Worm (Caenorhabditis elegans): ENCODE results near the gene tag-18.
A peak's percentile ranks its signal among the peaks of the same experiment; 100 is the strongest.

tag-18 gene

DNA sequence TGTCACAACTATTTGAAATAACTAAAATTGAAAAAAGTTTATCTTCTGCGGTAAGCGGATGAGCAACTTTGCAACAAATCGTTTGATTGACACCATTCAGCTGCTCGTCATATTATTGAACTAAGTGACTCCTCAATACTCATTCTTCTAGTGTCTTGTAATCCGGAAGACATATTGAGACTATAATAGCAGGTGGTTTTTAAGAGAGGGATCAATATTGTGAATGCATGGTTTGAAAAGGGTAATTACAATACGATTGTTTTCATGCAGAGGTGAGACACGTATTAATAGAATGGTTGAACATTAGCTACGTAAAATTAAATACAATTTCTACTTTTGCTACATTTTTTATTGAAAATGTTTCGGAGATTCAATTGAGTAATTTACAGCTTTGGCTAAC, 9.4 kb upstream of the tag-18 start:
- TF ChIP-seq unc-39 (tag; optimal IDR thresholded peaks at IDR 0.05) (no peak), nhr-76 (tag; optimal IDR thresholded peaks at IDR 0.05) (no peak), nhr-77 (tag; optimal IDR thresholded peaks at IDR 0.05) (no peak), elt-3 (tag; optimal IDR thresholded peaks at IDR 0.05) (no peak), nhr-23 (tag; optimal IDR thresholded peaks at IDR 0.05) (no peak), ceh-16 (tag; optimal IDR thresholded peaks at IDR 0.05) (no peak), ama-1 (optimal IDR thresholded peaks at IDR 0.05) (no peak), lin-15B (tag; optimal IDR thresholded peaks at IDR 0.05) (no peak), nhr-237 (tag; optimal IDR thresholded peaks at IDR 0.05) (no peak), skn-1 (tag; optimal IDR thresholded peaks at IDR 0.05) (no peak), fkh-10 (GFP tag; optimal IDR thresholded peaks at IDR 0.05) (no peak), pha-4 (tag; optimal IDR thresholded peaks at IDR 0.05) (no peak), fos-1 (tag; optimal IDR thresholded peaks at IDR 0.05) (no peak), jun-1 (tag; optimal IDR thresholded peaks at IDR 0.05) (no peak), nhr-43 (tag; optimal IDR thresholded peaks at IDR 0.05; ENCODE audit: poor library complexity, severe bottlenecking) (no peak), nhr-11 (tag; optimal IDR thresholded peaks at IDR 0.05) (no peak), elt-1 (tag; optimal IDR thresholded peaks at IDR 0.05) (no peak), elt-2 (tag; optimal IDR thresholded peaks at IDR 0.05) (no peak), pqm-1 (tag; optimal IDR thresholded peaks at IDR 0.05) (no peak)

DNA sequence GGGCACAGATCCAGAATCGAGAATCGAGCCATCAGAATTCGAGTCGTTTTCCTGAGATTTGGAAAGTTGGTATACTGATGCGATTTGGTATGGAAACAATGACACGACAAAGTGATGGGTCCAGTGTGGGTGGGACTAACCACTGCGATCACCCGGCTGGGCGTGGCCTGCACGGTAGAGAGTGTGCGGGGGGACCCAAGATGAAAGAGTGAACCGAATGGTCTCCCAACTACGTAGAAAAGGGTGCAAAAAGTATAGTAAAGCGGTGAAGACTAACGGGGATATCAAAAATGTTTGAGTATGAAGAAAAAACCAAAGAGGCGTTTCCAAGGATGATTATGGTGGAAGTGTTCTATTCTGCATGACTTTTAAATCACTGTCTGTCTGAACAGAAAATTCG, 8.4 kb upstream of the tag-18 start, which contains the start of gene fkh-2:
fkh-2 (minus strand) TSS at position 101 of the 400 bp plus-strand sequence.
- TF ChIP-seq pqm-1 (tag; optimal IDR thresholded peaks at IDR 0.05) (no peak), elt-2 (tag; optimal IDR thresholded peaks at IDR 0.05) (no peak), fkh-10 (GFP tag; optimal IDR thresholded peaks at IDR 0.05) (no peak), daf-12 (tag; optimal IDR thresholded peaks at IDR 0.05) (no peak), nhr-43 (tag; optimal IDR thresholded peaks at IDR 0.05; ENCODE audit: poor library complexity, severe bottlenecking) (no peak), nfya-1 (tag; optimal IDR thresholded peaks at IDR 0.05; ENCODE audit: insufficient read depth) (no peak), egl-27 (tag; optimal IDR thresholded peaks at IDR 0.05) (no peak), sea-2 (GFP tag; optimal IDR thresholded peaks at IDR 0.05) (no peak), nhr-25 (tag; optimal IDR thresholded peaks at IDR 0.05) (no peak), eor-1 (tag; optimal IDR thresholded peaks at IDR 0.05) (no peak), unc-39 (tag; optimal IDR thresholded peaks at IDR 0.05) (no peak), egl-5 (tag; optimal IDR thresholded peaks at IDR 0.05) (no peak), lsy-12 (tag; optimal IDR thresholded peaks at IDR 0.05) (no peak), skn-1 (tag; optimal IDR thresholded peaks at IDR 0.05) (no peak), ceh-28 (tag; optimal IDR thresholded peaks at IDR 0.05) (no peak), hmg-11 (tag; optimal IDR thresholded peaks at IDR 0.05) (no peak), ceh-82 (tag; optimal IDR thresholded peaks at IDR 0.05) (no peak), nhr-28 (tag; optimal IDR thresholded peaks at IDR 0.05) (no peak), ceh-16 (tag; optimal IDR thresholded peaks at IDR 0.05) (no peak), zag-1 (tag; optimal IDR thresholded peaks at IDR 0.05) (no peak)

DNA sequence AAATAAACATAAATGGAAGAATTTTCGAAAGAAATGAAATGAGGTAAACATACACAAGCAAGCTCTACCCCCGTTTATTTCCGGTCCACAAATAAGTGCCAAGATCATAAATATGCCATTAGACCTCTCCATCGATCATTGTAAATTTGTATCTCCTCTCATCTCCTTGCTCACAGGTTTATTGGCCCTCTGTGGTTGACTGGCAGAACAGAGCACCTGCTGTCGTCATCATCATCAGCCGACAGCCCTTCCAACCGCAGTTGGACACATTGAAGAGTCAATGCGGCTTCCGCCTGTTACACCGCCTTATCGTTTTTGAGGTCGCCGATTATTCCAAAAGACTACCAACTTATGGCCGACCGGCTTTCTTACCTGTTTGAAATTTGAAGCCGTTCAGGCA, 4.8 kb upstream of the tag-18 start:
- TF ChIP-seq pqm-1 (tag; optimal IDR thresholded peaks at IDR 0.05): no peak

DNA sequence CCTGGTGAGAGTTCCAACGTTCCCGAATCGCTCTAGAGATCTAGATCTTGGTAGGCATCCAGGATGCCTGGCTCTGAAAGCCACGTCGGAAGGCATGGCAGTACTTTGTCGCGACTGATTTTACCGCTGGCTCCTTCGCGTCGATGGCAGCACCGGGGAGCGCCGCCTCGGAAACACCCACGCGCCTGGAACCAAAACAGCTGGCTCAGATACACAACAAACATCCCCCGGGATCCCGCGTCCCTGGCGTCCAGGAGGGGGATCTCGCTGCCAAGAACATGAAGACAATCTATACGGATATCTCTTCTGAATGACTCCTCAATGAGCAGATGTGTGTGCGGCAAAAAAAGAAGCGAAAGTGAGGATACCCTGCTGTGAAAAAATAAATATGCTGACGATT, 515 bp downstream of the tag-18 start:
- no peak for TF ChIP-seq jun-1 (tag; optimal IDR thresholded peaks at IDR 0.05)
- TF ChIP-seq aly-2 (tag; optimal IDR thresholded peaks at IDR 0.05): no peak
- no peak for TF ChIP-seq fkh-10 (GFP tag; optimal IDR thresholded peaks at IDR 0.05)
- no peak for TF ChIP-seq nhr-11 (tag; optimal IDR thresholded peaks at IDR 0.05)
- TF ChIP-seq nhr-237 (tag; optimal IDR thresholded peaks at IDR 0.05): no peak
- TF ChIP-seq ztf-11 (tag; optimal IDR thresholded peaks at IDR 0.05): no peak
- no peak for TF ChIP-seq lin-15B (tag; optimal IDR thresholded peaks at IDR 0.05)

DNA sequence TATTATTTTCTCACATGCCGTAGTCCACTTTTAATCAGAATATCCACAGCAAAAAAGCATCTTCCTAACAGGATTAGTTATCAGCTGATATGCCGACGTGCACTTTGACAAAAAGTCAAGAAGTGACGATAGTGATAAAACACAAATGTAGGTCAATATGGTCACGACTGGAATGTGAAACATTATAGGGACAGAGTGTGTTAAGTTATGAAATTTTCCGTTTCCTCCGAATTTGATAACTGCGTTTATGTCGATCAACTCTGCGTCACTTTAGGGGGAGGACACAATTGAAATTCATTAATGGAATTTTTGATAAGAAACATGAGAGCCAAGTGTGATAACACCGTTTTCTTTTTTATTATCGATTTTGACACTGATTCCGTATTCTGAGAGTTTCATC, 4.9 kb downstream of the tag-18 start, which contains the start of gene aex-4:
aex-4 (plus strand) TSS at position 312 of the 400 bp plus-strand sequence.
- TF ChIP-seq nhr-12 (tag; optimal IDR thresholded peaks at IDR 0.05) (no peak), zag-1 (tag; optimal IDR thresholded peaks at IDR 0.05) (no peak), pqm-1 (tag; optimal IDR thresholded peaks at IDR 0.05) (peak; percentile 96), elt-2 (tag; optimal IDR thresholded peaks at IDR 0.05) (peak; percentile 97), aly-2 (tag; optimal IDR thresholded peaks at IDR 0.05) (no peak), egl-5 (tag; optimal IDR thresholded peaks at IDR 0.05) (no peak), mdl-1 (tag; optimal IDR thresholded peaks at IDR 0.05) (no peak), nhr-77 (tag; optimal IDR thresholded peaks at IDR 0.05) (no peak), jun-1 (tag; optimal IDR thresholded peaks at IDR 0.05) (peak; percentile 45), nhr-23 (tag; optimal IDR thresholded peaks at IDR 0.05) (no peak), mml-1 (tag; optimal IDR thresholded peaks at IDR 0.05) (no peak), snpc-4 (tag; optimal IDR thresholded peaks at IDR 0.05) (no peak)

Data from whole organism, L3 larva.